Worm (Caenorhabditis elegans) whole organism, young adult: ENCODE results near the gene pxmp-4.

ENCODE experiments used
- K11D2.4 ChIP-seq: fragments of 200-800 bp; sonication (Bioruptor generic); IDR thresholded peaks from 2 replicates; pipeline ENCODE4 v1.3.6; 2022; ENCODE audit warnings: missing genetic modification reagents, missing genetic modification characterization, missing compliant biosample characterization
- aptf-2 ChIP-seq: fragments of 200-800 bp; sonication (Bioruptor generic); conservative IDR thresholded peaks from 2 replicates; pipeline ENCODE4 v1.3.6; 2022; ENCODE audit warnings: missing genetic modification reagents, missing genetic modification characterization, missing compliant biosample characterization
- athp-1 ChIP-seq: sonication (generic microtip); optimal IDR thresholded peaks from 2 replicates; lab custom pipeline; 2017; ENCODE audit warnings: mild to moderate bottlenecking, missing genetic modification characterization, missing compliant biosample characterization
- cebp-2 ChIP-seq: fragments of 200-800 bp; sonication (Bioruptor generic); IDR thresholded peaks from 2 replicates; pipeline ENCODE4 v1.3.6; 2022; ENCODE audit warnings: missing genetic modification characterization, missing compliant biosample characterization
- ceh-100 ChIP-seq: fragments of 200-800 bp; sonication (Bioruptor generic); IDR thresholded peaks from 2 replicates; pipeline ENCODE4 v1.3.6; 2022; ENCODE audit warnings: missing genetic modification reagents, missing genetic modification characterization, missing compliant biosample characterization
- ceh-79 ChIP-seq: sonication (generic microtip); optimal IDR thresholded peaks from 2 replicates; lab custom pipeline; 2017; ENCODE audit warnings: mild to moderate bottlenecking, missing genetic modification characterization, missing compliant biosample characterization
- ets-4 ChIP-seq: fragments of 200-800 bp; sonication (Bioruptor generic); optimal IDR thresholded peaks from 2 replicates; lab custom pipeline; 2018; ENCODE audit warnings: mild to moderate bottlenecking, missing genetic modification characterization, missing compliant biosample characterization
- snpc-4 ChIP-seq, 5 experiments: fragments of 150-350 bp in 1 of 5; sonication (generic microtip) in 4 of 5; optimal IDR thresholded peaks; 2 replicates each; lab custom pipeline; 2014 to 2018; ENCODE audit warnings: missing genetic modification characterization in 5 of 5, missing biosample characterization in 3 of 5, antibody characterized with exemption in 2 of 5, mild to moderate bottlenecking in 2 of 5, missing compliant biosample characterization in 2 of 5, missing genotype in 2 of 5, moderate library complexity in 2 of 5, missing genetic modification reagents in 1 of 5
- zim-3 ChIP-seq: sonication (generic microtip); optimal IDR thresholded peaks from 2 replicates; lab custom pipeline; 2017; ENCODE audit warnings: mild to moderate bottlenecking, missing genetic modification characterization, moderate library complexity, missing compliant biosample characterization
- ztf-25 ChIP-seq: fragments of 200-800 bp; sonication (Bioruptor generic); IDR thresholded peaks from 2 replicates; pipeline ENCODE4 v1.3.6; 2022; ENCODE audit warnings: missing genetic modification reagents, missing genetic modification characterization, missing compliant biosample characterization

- TF ChIP-seq cebp-2 (GFP tag; lab: Robert Waterston, UW) (no peak), snpc-4 (GFP tag; optimal IDR thresholded peaks at IDR 0.05; lab: Kevin White, UChicago) (no peak), snpc-4 (tag; optimal IDR thresholded peaks at IDR 0.05; lab: Kevin White, UChicago) (peak in 1 of 4 experiments; percentile 10), athp-1 (tag; lab: Kevin White, UChicago) (no peak), K11D2.4 (GFP tag; lab: Robert Waterston, UW) (no peak), ztf-25 (GFP tag; lab: Robert Waterston, UW) (no peak), ets-4 (GFP tag; lab: Kevin White, UChicago) (no peak), ceh-79 (tag; lab: Kevin White, UChicago) (no peak), ceh-100 (no peak), zim-3 (tag; lab: Kevin White, UChicago) (no peak), aptf-2 (GFP tag; lab: Robert Waterston, UW) (no peak)
Measured at ce11 chrIV:295734-296201, 41.2 kb downstream of the pxmp-4 start.
